Worm (Caenorhabditis elegans) whole organism, L2 larva: Measurements from ENCODE around the gene F09E5.8.

ENCODE experiments used
- R02D3.7 ChIP-seq: fragments of 150-350 bp; optimal IDR thresholded peaks from 2 replicates; lab custom pipeline; 2014; ENCODE audit warnings: missing biosample characterization, missing genetic modification characterization
- Y55F3AM.14 ChIP-seq: fragments of 200-800 bp; sonication (Bioruptor generic); optimal IDR thresholded peaks from 2 replicates; lab custom pipeline; 2018; ENCODE audit warnings: mild to moderate bottlenecking, missing genetic modification characterization, missing compliant biosample characterization
- ZK546.5 ChIP-seq: sonication (generic microtip); optimal IDR thresholded peaks from 2 replicates; lab custom pipeline; 2017; ENCODE audit warnings: missing biosample characterization, missing genetic modification characterization
- egl-27 ChIP-seq: sonication (generic microtip); optimal IDR thresholded peaks from 3 replicates; lab custom pipeline; 2017; ENCODE audit warnings: missing biosample characterization, missing genetic modification reagents, missing genetic modification characterization
- lin-13 ChIP-seq: fragments of 150-350 bp; optimal IDR thresholded peaks from 2 replicates; lab custom pipeline; 2014; ENCODE audit warnings: missing biosample characterization, missing genetic modification reagents, missing genetic modification characterization
- nhr-25 ChIP-seq: fragments of 150-350 bp; sonication (generic microtip); optimal IDR thresholded peaks from 3 replicates; lab custom pipeline; 2014; ENCODE audit warnings: missing biosample characterization, missing genetic modification characterization
- snpc-4 ChIP-seq: fragments of 150-350 bp; optimal IDR thresholded peaks from 2 replicates; lab custom pipeline; 2014; ENCODE audit warnings: missing biosample characterization, missing genetic modification characterization
- unc-55 ChIP-seq: fragments of 150-350 bp; sonication (generic microtip); optimal IDR thresholded peaks from 3 replicates; lab custom pipeline; 2014; ENCODE audit warnings: missing biosample characterization, missing genetic modification reagents, missing genetic modification characterization
- unc-62 ChIP-seq: fragments of 150-350 bp; optimal IDR thresholded peaks from 2 replicates; lab custom pipeline; 2014; ENCODE audit warnings: missing biosample characterization, missing genetic modification reagents, missing genetic modification characterization
- zag-1 ChIP-seq: fragments of 150-350 bp; optimal IDR thresholded peaks from 2 replicates; lab custom pipeline; 2014; ENCODE audit warnings: missing biosample characterization, missing genetic modification characterization

ce11 chrII:5331677-5332303, 18.7 kb upstream of the F09E5.8 start:
- TF ChIP-seq ZK546.5 (tag; lab: Kevin White, UChicago) (no peak), zag-1 (tag; lab: Kevin White, UChicago) (no peak), egl-27 (no peak), R02D3.7 (tag; lab: Kevin White, UChicago) (no peak), unc-62 (GFP tag; lab: Kevin White, UChicago) (no peak), snpc-4 (tag; lab: Kevin White, UChicago) (no peak), nhr-25 (tag; lab: Kevin White, UChicago) (no peak), unc-55 (GFP tag; lab: Kevin White, UChicago) (no peak), Y55F3AM.14 (GFP tag; lab: Kevin White, UChicago) (no peak), lin-13 (GFP tag; lab: Kevin White, UChicago) (no peak)
